Worm (Caenorhabditis elegans) whole organism, L2 larva: ENCODE measurements around the gene F28C6.9.
A peak's percentile ranks its signal among the peaks of the same experiment; 100 is the strongest.

Source experiments
- C34F6.9 ChIP-seq: fragments of 150-350 bp; optimal IDR thresholded peaks from 2 replicates; lab custom pipeline; 2014; ENCODE audit warnings: missing biosample characterization, missing genetic modification characterization
- F13H6.1 ChIP-seq: sonication (generic microtip); optimal IDR thresholded peaks from 2 replicates; lab custom pipeline; 2016; ENCODE audit warnings: missing genetic modification characterization, missing compliant biosample characterization
- R02D3.7 ChIP-seq: fragments of 150-350 bp; optimal IDR thresholded peaks from 2 replicates; lab custom pipeline; 2014; ENCODE audit warnings: missing biosample characterization, missing genetic modification characterization
- Y55F3AM.14 ChIP-seq: fragments of 200-800 bp; sonication (Bioruptor generic); optimal IDR thresholded peaks from 2 replicates; lab custom pipeline; 2018; ENCODE audit warnings: mild to moderate bottlenecking, missing genetic modification characterization, missing compliant biosample characterization
- ZK546.5 ChIP-seq: sonication (generic microtip); optimal IDR thresholded peaks from 2 replicates; lab custom pipeline; 2017; ENCODE audit warnings: missing biosample characterization, missing genetic modification characterization
- alr-1 ChIP-seq: fragments of 150-350 bp; optimal IDR thresholded peaks from 2 replicates; lab custom pipeline; 2014; ENCODE audit warnings: missing biosample characterization, missing genetic modification characterization
- crh-2 ChIP-seq: sonication (generic microtip); optimal IDR thresholded peaks from 2 replicates; lab custom pipeline; 2017; ENCODE audit warnings: missing biosample characterization, missing genetic modification characterization
- dmd-4 ChIP-seq: sonication (generic microtip); optimal IDR thresholded peaks from 2 replicates; lab custom pipeline; 2017; ENCODE audit warnings: missing biosample characterization, missing genetic modification characterization
- egl-27 ChIP-seq: sonication (generic microtip); optimal IDR thresholded peaks from 3 replicates; lab custom pipeline; 2017; ENCODE audit warnings: missing biosample characterization, missing genetic modification reagents, missing genetic modification characterization
- elt-1 ChIP-seq: fragments of 150-350 bp; optimal IDR thresholded peaks from 2 replicates; lab custom pipeline; 2014; ENCODE audit warnings: missing biosample characterization, missing genetic modification characterization
- fos-1 ChIP-seq: fragments of 150-350 bp; optimal IDR thresholded peaks from 2 replicates; lab custom pipeline; 2014; ENCODE audit warnings: missing biosample characterization, missing genetic modification characterization
- gmeb-1 ChIP-seq: fragments of 150-350 bp; optimal IDR thresholded peaks from 2 replicates; lab custom pipeline; 2014; ENCODE audit warnings: missing biosample characterization, missing genetic modification characterization
- lin-11 ChIP-seq: fragments of 150-350 bp; sonication (generic microtip); optimal IDR thresholded peaks from 2 replicates; lab custom pipeline; 2014; ENCODE audit warnings: missing biosample characterization, missing genetic modification characterization, inconsistent platforms, mixed read lengths
- lin-13 ChIP-seq: fragments of 150-350 bp; optimal IDR thresholded peaks from 2 replicates; lab custom pipeline; 2014; ENCODE audit warnings: missing biosample characterization, missing genetic modification reagents, missing genetic modification characterization
- lin-39 ChIP-seq: fragments of 150-350 bp; optimal IDR thresholded peaks from 2 replicates; lab custom pipeline; 2014; ENCODE audit warnings: missing biosample characterization, missing genetic modification reagents, missing genetic modification characterization
- lsy-2 ChIP-seq, 2 experiments: fragments of 150-350 bp in 1 of 2; sonication (generic microtip) in 1 of 2; optimal IDR thresholded peaks; 2 replicates each; lab custom pipeline; 2014 to 2017; ENCODE audit warnings: missing biosample characterization in 2 of 2, missing genetic modification characterization in 2 of 2
- mbf-1 ChIP-seq: sonication (generic microtip); optimal IDR thresholded peaks from 2 replicates; lab custom pipeline; 2017; ENCODE audit warnings: missing biosample characterization, missing genetic modification characterization
- mdl-1 ChIP-seq, 2 experiments: fragments of 150-350 bp in 1 of 2; sonication (generic microtip) in 1 of 2; optimal IDR thresholded peaks; 2 replicates each; lab custom pipeline; 2017; ENCODE audit warnings: missing biosample characterization in 2 of 2, missing genetic modification characterization in 2 of 2
- nhr-11 ChIP-seq: fragments of 150-350 bp; optimal IDR thresholded peaks from 2 replicates; lab custom pipeline; 2014; ENCODE audit warnings: missing biosample characterization, missing genetic modification characterization
- nhr-12 ChIP-seq: fragments of 150-350 bp; optimal IDR thresholded peaks from 2 replicates; lab custom pipeline; 2014; ENCODE audit warnings: missing biosample characterization, missing genetic modification characterization
- nhr-129 ChIP-seq: fragments of 150-350 bp; optimal IDR thresholded peaks from 2 replicates; lab custom pipeline; 2014; ENCODE audit warnings: missing biosample characterization, missing genetic modification characterization
- nhr-21 ChIP-seq: fragments of 150-350 bp; optimal IDR thresholded peaks from 2 replicates; lab custom pipeline; 2014; ENCODE audit warnings: missing biosample characterization, missing genetic modification characterization
- nhr-6 ChIP-seq: fragments of 150-350 bp; optimal IDR thresholded peaks from 2 replicates; lab custom pipeline; 2014; ENCODE audit warnings: missing biosample characterization, missing genetic modification characterization
- nhr-77 ChIP-seq: fragments of 150-350 bp; optimal IDR thresholded peaks from 2 replicates; lab custom pipeline; 2014; ENCODE audit warnings: missing biosample characterization, missing genetic modification characterization
- peb-1 ChIP-seq: fragments of 150-350 bp; optimal IDR thresholded peaks from 2 replicates; lab custom pipeline; 2014; ENCODE audit warnings: missing biosample characterization, missing genetic modification characterization
- sem-4 ChIP-seq: fragments of 150-350 bp; optimal IDR thresholded peaks from 2 replicates; lab custom pipeline; 2014; ENCODE audit warnings: missing biosample characterization, missing genetic modification reagents, missing genetic modification characterization
- skn-1 ChIP-seq: sonication (generic microtip); optimal IDR thresholded peaks from 2 replicates; lab custom pipeline; 2017; ENCODE audit warnings: missing biosample characterization, missing genetic modification characterization
- sma-3 ChIP-seq: sonication (generic microtip); optimal IDR thresholded peaks from 2 replicates; lab custom pipeline; 2016; ENCODE audit warnings: missing genetic modification reagents, missing genetic modification characterization, missing compliant biosample characterization
- sma-9 ChIP-seq, 2 experiments: fragments of 150-350 bp in 1 of 2; sonication (generic microtip) in 1 of 2; optimal IDR thresholded peaks; 2 replicates each; lab custom pipeline; 2014 to 2016; ENCODE audit warnings: missing genetic modification characterization in 2 of 2, mild to moderate bottlenecking in 1 of 2, missing biosample characterization in 1 of 2, missing compliant biosample characterization in 1 of 2, missing genetic modification reagents in 1 of 2, moderate library complexity in 1 of 2
- snpc-4 ChIP-seq: fragments of 150-350 bp; optimal IDR thresholded peaks from 2 replicates; lab custom pipeline; 2014; ENCODE audit warnings: missing biosample characterization, missing genetic modification characterization
- unc-39 ChIP-seq: fragments of 150-350 bp; optimal IDR thresholded peaks from 2 replicates; lab custom pipeline; 2014; ENCODE audit warnings: missing biosample characterization, missing genetic modification characterization
- unc-55 ChIP-seq: fragments of 150-350 bp; sonication (generic microtip); optimal IDR thresholded peaks from 3 replicates; lab custom pipeline; 2014; ENCODE audit warnings: missing biosample characterization, missing genetic modification reagents, missing genetic modification characterization
- unc-62 ChIP-seq: fragments of 150-350 bp; optimal IDR thresholded peaks from 2 replicates; lab custom pipeline; 2014; ENCODE audit warnings: missing biosample characterization, missing genetic modification reagents, missing genetic modification characterization
- zag-1 ChIP-seq: fragments of 150-350 bp; optimal IDR thresholded peaks from 2 replicates; lab custom pipeline; 2014; ENCODE audit warnings: missing biosample characterization, missing genetic modification characterization
- ztf-4 ChIP-seq: fragments of 150-350 bp; optimal IDR thresholded peaks from 2 replicates; lab custom pipeline; 2014; ENCODE audit warnings: missing biosample characterization, missing genetic modification characterization

Gene F28C6.9

DNA sequence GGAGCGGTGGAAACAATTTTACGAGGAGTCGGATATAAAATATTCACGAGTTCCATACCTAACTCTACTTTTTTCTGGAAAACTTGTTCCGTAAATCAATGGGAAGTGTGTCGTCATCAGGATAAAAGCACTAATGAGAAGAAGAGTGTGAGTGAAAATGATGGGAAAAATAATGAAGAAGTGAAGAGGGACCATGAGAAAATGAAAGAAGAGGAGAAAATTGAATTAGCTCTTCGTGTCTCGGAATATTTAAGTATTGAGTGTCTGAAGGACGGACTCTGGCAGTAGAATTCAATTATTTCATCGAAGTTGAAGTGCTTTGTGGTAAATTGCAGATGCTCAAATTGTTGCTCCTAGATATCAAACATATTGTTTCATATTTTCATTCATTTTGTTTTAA, 20.8 kb downstream of the F28C6.9 start:
- TF ChIP-seq lsy-2 (tag; optimal IDR thresholded peaks at IDR 0.05; lab: Kevin White, UChicago) (peak in 1 of 2 experiments; percentile 39), zag-1 (peak; percentile 40), nhr-6 (tag; lab: Kevin White, UChicago) (no peak), unc-55 (peak; percentile 17), C34F6.9 (peak; percentile 49), nhr-11 (tag; lab: Kevin White, UChicago) (no peak), mdl-1 (tag; optimal IDR thresholded peaks at IDR 0.05; lab: Kevin White, UChicago) (no peak), sma-9 (GFP tag; optimal IDR thresholded peaks at IDR 0.05; lab: Kevin White, UChicago) (peak; percentile 38), sma-9 (tag; optimal IDR thresholded peaks at IDR 0.05; lab: Kevin White, UChicago) (no peak), crh-2 (tag; lab: Kevin White, UChicago) (peak; percentile 35)

DNA sequence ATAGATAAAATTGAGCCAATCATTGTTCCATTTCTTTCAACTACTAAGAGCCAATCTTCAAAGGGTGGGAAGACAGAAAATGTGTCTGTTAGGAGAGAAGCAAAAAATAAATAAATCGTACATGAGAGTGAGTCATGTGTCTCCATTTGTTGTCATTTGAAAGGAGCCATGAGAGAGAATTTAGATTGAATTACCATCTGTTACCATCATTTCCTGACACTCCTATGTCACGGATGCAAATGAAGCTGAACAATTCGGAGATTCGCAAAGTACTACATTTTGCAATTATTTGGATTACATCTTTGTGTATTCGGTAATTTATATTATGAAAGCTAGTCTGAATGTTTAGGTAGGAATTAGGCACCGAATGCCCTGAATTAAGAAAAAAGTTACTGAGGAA, 21.5 kb downstream of the F28C6.9 start:
- TF ChIP-seq skn-1 (tag; lab: Kevin White, UChicago) = no peak
- TF ChIP-seq alr-1 = no peak
- TF ChIP-seq lin-39 = peak; percentile 16

- TF ChIP-seq F13H6.1 (tag; lab: Kevin White, UChicago) (peak; percentile 11), zag-1 (peak; percentile 28), unc-55 (peak; percentile 70), lin-11 (no peak), sma-3 (GFP tag; lab: Kevin White, UChicago) (no peak), nhr-129 (tag; lab: Kevin White, UChicago) (peak; percentile 21), lsy-2 (tag; optimal IDR thresholded peaks at IDR 0.05; lab: Kevin White, UChicago) (peak in 1 of 2 experiments; percentile 18), mbf-1 (tag; lab: Kevin White, UChicago) (no peak), sem-4 (peak; percentile 29)
Measured at ce11 chrII:8587660-8588230, 22.2 kb downstream of the F28C6.9 start.

- no peak for TF ChIP-seq nhr-11 (tag; lab: Kevin White, UChicago)
- no peak for TF ChIP-seq skn-1 (tag; lab: Kevin White, UChicago)
- no peak for TF ChIP-seq C34F6.9
- no peak for TF ChIP-seq crh-2 (tag; lab: Kevin White, UChicago)
- TF ChIP-seq sem-4 = no peak
- TF ChIP-seq snpc-4 = no peak
Measured at ce11 chrII:8585921-8586320, 24.1 kb downstream of the F28C6.9 start.

DNA sequence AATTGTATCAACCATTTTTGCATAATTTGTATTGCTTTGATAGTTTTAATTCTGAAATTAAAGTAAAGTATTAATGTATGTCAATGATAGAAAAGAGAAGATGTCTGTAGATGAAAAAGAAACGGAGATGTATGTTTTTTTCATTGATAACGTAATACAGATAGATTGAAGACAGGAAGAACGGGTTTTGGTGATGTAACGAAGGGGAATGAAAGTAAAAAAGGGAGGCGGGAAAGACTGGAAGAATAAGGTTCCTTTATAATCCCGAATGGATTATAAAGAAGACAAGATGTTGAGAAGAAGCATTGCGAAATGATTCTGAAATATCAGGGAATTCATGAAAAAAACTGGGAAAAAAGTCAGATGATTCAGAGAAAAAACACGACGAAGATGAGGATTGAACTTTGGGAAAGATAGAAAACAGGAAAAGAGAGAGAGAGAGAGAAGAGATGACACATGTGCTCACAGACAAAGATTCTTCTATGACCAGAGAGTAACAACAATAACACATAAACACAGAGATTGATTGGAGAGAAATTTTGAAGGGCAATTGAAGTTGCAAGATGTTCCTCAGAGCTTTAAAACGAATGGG, 24.9 kb downstream of the F28C6.9 start, which contains the start of gene F54C9.11:
Gene F54C9.11, minus strand, starts transcription at position 51 of the 592 bp plus-strand sequence.
- TF ChIP-seq zag-1 (peak; percentile 15), nhr-129 (tag; lab: Kevin White, UChicago) (peak; percentile 63), gmeb-1 (tag; lab: Kevin White, UChicago) (no peak), sma-3 (GFP tag; lab: Kevin White, UChicago) (no peak), peb-1 (tag; lab: Kevin White, UChicago) (no peak), nhr-21 (no peak), R02D3.7 (tag; lab: Kevin White, UChicago) (no peak), sma-9 (GFP tag; optimal IDR thresholded peaks at IDR 0.05; lab: Kevin White, UChicago) (peak; percentile 41), sma-9 (tag; optimal IDR thresholded peaks at IDR 0.05; lab: Kevin White, UChicago) (no peak), lin-13 (GFP tag; lab: Kevin White, UChicago) (peak; percentile 24), fos-1 (tag; lab: Kevin White, UChicago) (no peak), mdl-1 (tag; optimal IDR thresholded peaks at IDR 0.05; lab: Kevin White, UChicago) (no peak), ZK546.5 (tag; lab: Kevin White, UChicago) (no peak), sem-4 (peak; percentile 68), dmd-4 (tag; lab: Kevin White, UChicago) (no peak), nhr-77 (tag; lab: Kevin White, UChicago) (no peak), lsy-2 (tag; optimal IDR thresholded peaks at IDR 0.05; lab: Kevin White, UChicago) (peak in 1 of 2 experiments; percentile 57), Y55F3AM.14 (no peak), unc-62 (GFP tag; lab: Kevin White, UChicago) (no peak), C34F6.9 (peak; percentile 73), elt-1 (no peak), egl-27 (tag; lab: Kevin White, UChicago) (no peak), unc-39 (tag; lab: Kevin White, UChicago) (no peak), unc-55 (peak; percentile 90), nhr-12 (tag; lab: Kevin White, UChicago) (no peak), ztf-4 (tag; lab: Kevin White, UChicago) (peak; percentile 45), crh-2 (tag; lab: Kevin White, UChicago) (peak; percentile 34)
